Fruit fly (Drosophila melanogaster): ENCODE measurements around the gene CG9360.

DNA sequence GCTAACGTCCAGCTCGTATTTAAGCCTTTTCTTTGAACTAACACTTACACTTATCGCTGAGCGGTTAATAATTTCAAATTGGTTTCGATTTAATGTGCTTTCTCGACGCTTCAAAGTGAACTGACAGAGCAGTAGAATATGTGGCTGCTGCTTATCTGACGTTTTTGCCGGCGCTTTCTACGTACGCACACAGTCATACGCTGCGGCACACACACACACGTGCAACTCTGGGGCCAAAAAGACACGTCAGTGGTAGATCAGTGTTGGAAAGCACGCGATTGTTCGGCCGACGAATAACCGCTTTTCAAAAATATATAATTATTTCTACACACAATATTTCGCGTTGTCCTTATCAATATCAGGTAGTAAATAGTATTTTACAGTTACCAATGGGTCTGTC is 41.8 kb upstream of the CG9360 start:
- TF ChIP-seq tai (GFP tag; optimal IDR thresholded peaks at IDR 0.05) (no peak), sage (GFP tag; optimal IDR thresholded peaks at IDR 0.05) (peak; percentile 24), pan (optimal IDR thresholded peaks at IDR 0.05) (no peak), fru (GFP tag; optimal IDR thresholded peaks at IDR 0.05) (no peak), usp (GFP tag; optimal IDR thresholded peaks at IDR 0.05) (no peak), ey (GFP tag; optimal IDR thresholded peaks at IDR 0.05) (no peak), HLH106 (tag; optimal IDR thresholded peaks at IDR 0.05) (peak; percentile 18), Myc (optimal IDR thresholded peaks at IDR 0.05) (no peak), Abd-B (GFP tag; optimal IDR thresholded peaks at IDR 0.05) (no peak), dsf (GFP tag; optimal IDR thresholded peaks at IDR 0.05; ENCODE audit: borderline replicate concordance) (no peak), foxo (GFP tag; optimal IDR thresholded peaks at IDR 0.05) (peak in 1 of 2 experiments; percentile 46), OdsH (GFP tag; optimal IDR thresholded peaks at IDR 0.05) (peak; percentile 49), psq (GFP tag; optimal IDR thresholded peaks at IDR 0.05) (no peak)

Data from whole organism, wandering third instar larva.